Worm (Caenorhabditis elegans) whole organism, young adult: ENCODE results near the gene cut-1.

Experiments
- C06A6.2 ChIP-seq: fragments of 200-800 bp; sonication (Bioruptor generic); conservative IDR thresholded peaks from 2 replicates; pipeline ENCODE4 v1.3.6; 2022; ENCODE audit warnings: missing genetic modification characterization, missing compliant biosample characterization
- D2030.7 ChIP-seq: fragments of 200-800 bp; sonication (Bioruptor generic); IDR thresholded peaks from 2 replicates; pipeline ENCODE4 v1.3.6; 2022; ENCODE audit warnings: missing genetic modification reagents, missing genetic modification characterization, missing compliant biosample characterization
- F33H1.4 ChIP-seq: fragments of 200-800 bp; sonication (Bioruptor generic); IDR thresholded peaks from 2 replicates; pipeline ENCODE4 v1.3.6; 2022; ENCODE audit warnings: missing genetic modification reagents, missing genetic modification characterization, missing compliant biosample characterization
- F37B4.10 ChIP-seq: fragments of 200-800 bp; sonication (Bioruptor generic); IDR thresholded peaks from 2 replicates; pipeline ENCODE4 v1.3.6; 2022; ENCODE audit warnings: missing genetic modification characterization, missing compliant biosample characterization
- F39B2.1 ChIP-seq: fragments of 200-800 bp; sonication (Bioruptor generic); IDR thresholded peaks from 2 replicates; pipeline ENCODE4 v1.3.6; 2022; ENCODE audit warnings: missing genetic modification reagents, missing genetic modification characterization, missing compliant biosample characterization
- F49E8.2 ChIP-seq: sonication (generic microtip); optimal IDR thresholded peaks from 3 replicates; lab custom pipeline; 2017; ENCODE audit warnings: missing genetic modification characterization, mild to moderate bottlenecking, missing compliant biosample characterization, antibody characterized with exemption, moderate library complexity; ENCODE audit not compliant: insufficient read depth
- F52B5.7 ChIP-seq: sonication (generic microtip); optimal IDR thresholded peaks from 2 replicates; lab custom pipeline; 2016; ENCODE audit warnings: mild to moderate bottlenecking, missing genetic modification characterization, missing compliant biosample characterization
- F55B11.4 ChIP-seq: sonication (generic microtip); optimal IDR thresholded peaks from 2 replicates; lab custom pipeline; 2016; ENCODE audit warnings: missing compliant biosample characterization, missing genetic modification characterization, borderline replicate concordance; ENCODE audit not compliant: insufficient read depth
- K11D2.4 ChIP-seq: fragments of 200-800 bp; sonication (Bioruptor generic); IDR thresholded peaks from 2 replicates; pipeline ENCODE4 v1.3.6; 2022; ENCODE audit warnings: missing genetic modification reagents, missing genetic modification characterization, missing compliant biosample characterization
- K12H6.12 ChIP-seq: fragments of 200-800 bp; sonication (Bioruptor generic); optimal IDR thresholded peaks from 2 replicates; lab custom pipeline; 2018; ENCODE audit warnings: mild to moderate bottlenecking, missing genetic modification characterization, missing compliant biosample characterization
- T26A5.8 ChIP-seq: sonication (generic microtip); optimal IDR thresholded peaks from 2 replicates; lab custom pipeline; 2016; ENCODE audit warnings: missing genetic modification characterization, missing compliant biosample characterization
- Y53G8AR.9 ChIP-seq: fragments of 200-800 bp; sonication (Bioruptor generic); conservative IDR thresholded peaks from 2 replicates; pipeline ENCODE4 v1.3.6; 2022; ENCODE audit warnings: missing genetic modification reagents, missing genetic modification characterization, missing compliant biosample characterization
- Y56A3A.18 ChIP-seq: fragments of 200-800 bp; sonication (Bioruptor generic); IDR thresholded peaks from 2 replicates; pipeline ENCODE4 v1.3.6; 2022; ENCODE audit warnings: missing genetic modification reagents, missing genetic modification characterization, missing compliant biosample characterization
- Y79H2A.3 ChIP-seq: fragments of 200-800 bp; sonication (Bioruptor generic); conservative IDR thresholded peaks from 2 replicates; pipeline ENCODE4 v1.3.6; 2022; ENCODE audit warnings: missing genetic modification reagents, missing genetic modification characterization, missing compliant biosample characterization
- athp-1 ChIP-seq: sonication (generic microtip); optimal IDR thresholded peaks from 2 replicates; lab custom pipeline; 2017; ENCODE audit warnings: mild to moderate bottlenecking, missing genetic modification characterization, missing compliant biosample characterization
- attf-3 ChIP-seq: fragments of 200-800 bp; sonication (Bioruptor generic); conservative IDR thresholded peaks from 2 replicates; pipeline ENCODE4 v1.3.6; 2022; ENCODE audit warnings: missing genetic modification reagents, missing genetic modification characterization, missing compliant biosample characterization
- bed-2 ChIP-seq: fragments of 200-800 bp; sonication (Bioruptor generic); IDR thresholded peaks from 2 replicates; pipeline ENCODE4 v1.3.6; 2022; ENCODE audit warnings: missing genetic modification reagents, missing genetic modification characterization, missing compliant biosample characterization
- ccch-3 ChIP-seq: fragments of 200-800 bp; sonication (Bioruptor generic); optimal IDR thresholded peaks from 2 replicates; lab custom pipeline; 2018; ENCODE audit warnings: mild to moderate bottlenecking, missing genetic modification characterization, missing compliant biosample characterization
- ceh-100 ChIP-seq: fragments of 200-800 bp; sonication (Bioruptor generic); IDR thresholded peaks from 2 replicates; pipeline ENCODE4 v1.3.6; 2022; ENCODE audit warnings: missing genetic modification reagents, missing genetic modification characterization, missing compliant biosample characterization
- ceh-91 ChIP-seq: fragments of 200-800 bp; sonication (Bioruptor generic); IDR thresholded peaks from 2 replicates; pipeline ENCODE4 v1.3.6; 2022; ENCODE audit warnings: missing genetic modification reagents, missing genetic modification characterization, missing compliant biosample characterization
- dox-1 ChIP-seq: fragments of 200-800 bp; sonication (Bioruptor generic); IDR thresholded peaks from 2 replicates; pipeline ENCODE4 v1.3.6; 2022; ENCODE audit warnings: missing genetic modification reagents, missing genetic modification characterization, missing compliant biosample characterization
- dpl-1 ChIP-seq: fragments of 150-350 bp; optimal IDR thresholded peaks from 2 replicates; lab custom pipeline; 2014; ENCODE audit warnings: missing biosample characterization, missing genetic modification reagents, missing genetic modification characterization
- efl-1 ChIP-seq: fragments of 150-350 bp; optimal IDR thresholded peaks from 2 replicates; lab custom pipeline; 2014; ENCODE audit warnings: missing biosample characterization, missing genetic modification reagents, missing genetic modification characterization
- egrh-3 ChIP-seq: fragments of 200-800 bp; sonication (Bioruptor generic); IDR thresholded peaks from 2 replicates; pipeline ENCODE4 v1.3.6; 2022; ENCODE audit warnings: missing genetic modification reagents, missing genetic modification characterization, missing compliant biosample characterization
- ekl-4 ChIP-seq: fragments of 200-800 bp; sonication (Bioruptor generic); IDR thresholded peaks from 2 replicates; pipeline ENCODE4 v1.3.6; 2022; ENCODE audit warnings: missing genetic modification reagents, missing genetic modification characterization, missing compliant biosample characterization
- him-1 ChIP-seq: sonication (generic microtip); optimal IDR thresholded peaks from 2 replicates; lab custom pipeline; 2016; ENCODE audit warnings: missing genotype, missing genetic modification reagents, missing genetic modification characterization, missing compliant biosample characterization
- hmg-1.2 ChIP-seq: fragments of 200-800 bp; sonication (Bioruptor generic); IDR thresholded peaks from 2 replicates; pipeline ENCODE4 v1.3.6; 2022; ENCODE audit warnings: missing genetic modification reagents, missing genetic modification characterization, missing compliant biosample characterization
- hsf-1 ChIP-seq: fragments of 200-800 bp; sonication (Bioruptor generic); IDR thresholded peaks from 2 replicates; pipeline ENCODE4 v1.3.6; 2022; ENCODE audit warnings: missing genetic modification reagents, missing genetic modification characterization, missing compliant biosample characterization
- let-526 ChIP-seq: fragments of 200-800 bp; sonication (Bioruptor generic); IDR thresholded peaks from 2 replicates; pipeline ENCODE4 v1.3.6; 2022; ENCODE audit warnings: missing genetic modification reagents, missing genetic modification characterization, missing compliant biosample characterization
- lin-26 ChIP-seq: fragments of 200-800 bp; sonication (Bioruptor generic); IDR thresholded peaks from 2 replicates; pipeline ENCODE4 v1.3.6; 2022; ENCODE audit warnings: missing genetic modification reagents, missing genetic modification characterization, missing compliant biosample characterization
- lin-54 ChIP-seq: fragments of 200-800 bp; sonication (Bioruptor generic); optimal IDR thresholded peaks from 2 replicates; lab custom pipeline; 2018; ENCODE audit warnings: mild to moderate bottlenecking, missing genetic modification characterization, missing compliant biosample characterization
- lsl-1 ChIP-seq: fragments of 200-800 bp; sonication (Bioruptor generic); optimal IDR thresholded peaks from 2 replicates; lab custom pipeline; 2018; ENCODE audit warnings: mild to moderate bottlenecking, missing genetic modification characterization, moderate library complexity, missing compliant biosample characterization
- madf-3 ChIP-seq: fragments of 200-800 bp; sonication (Bioruptor generic); IDR thresholded peaks from 2 replicates; pipeline ENCODE4 v1.3.6; 2022; ENCODE audit warnings: missing genetic modification reagents, missing genetic modification characterization, missing compliant biosample characterization
- madf-6 ChIP-seq: fragments of 200-800 bp; sonication (Bioruptor generic); IDR thresholded peaks from 2 replicates; pipeline ENCODE4 v1.3.6; 2022; ENCODE audit warnings: missing genetic modification reagents, missing genetic modification characterization, missing compliant biosample characterization
- mcd-1 ChIP-seq: fragments of 200-800 bp; sonication (Bioruptor generic); IDR thresholded peaks from 2 replicates; pipeline ENCODE4 v1.3.6; 2022; ENCODE audit warnings: missing genetic modification reagents, missing genetic modification characterization, missing compliant biosample characterization
- nfyb-1 ChIP-seq: fragments of 200-800 bp; sonication (Bioruptor generic); IDR thresholded peaks from 2 replicates; pipeline ENCODE4 v1.3.6; 2022; ENCODE audit warnings: missing genetic modification reagents, missing genetic modification characterization, missing compliant biosample characterization
- nhr-80 ChIP-seq: sonication (generic microtip); optimal IDR thresholded peaks from 2 replicates; lab custom pipeline; 2016; ENCODE audit warnings: missing genetic modification characterization, missing compliant biosample characterization
- rec-8 ChIP-seq, 2 experiments: sonication (generic microtip); optimal IDR thresholded peaks; 2 replicates each; lab custom pipeline; 2016; ENCODE audit warnings: mild to moderate bottlenecking in 2 of 2, missing genetic modification characterization in 2 of 2, missing genetic modification reagents in 2 of 2, missing genotype in 2 of 2, missing biosample characterization in 1 of 2, missing compliant biosample characterization in 1 of 2, moderate library complexity in 1 of 2
- snpc-1.1 ChIP-seq: sonication (generic microtip); optimal IDR thresholded peaks from 2 replicates; lab custom pipeline; 2017; ENCODE audit warnings: missing genetic modification characterization, mild to moderate bottlenecking, missing compliant biosample characterization, antibody characterized with exemption, moderate library complexity, missing genotype, missing genetic modification reagents; ENCODE audit not compliant: insufficient read depth
- tbp1 ChIP-seq: fragments of 200-800 bp; sonication (Bioruptor generic); optimal IDR thresholded peaks from 2 replicates; lab custom pipeline; 2018; ENCODE audit warnings: mild to moderate bottlenecking, missing genetic modification characterization, missing compliant biosample characterization
- tlf-1 ChIP-seq: fragments of 200-800 bp; sonication (Bioruptor generic); optimal IDR thresholded peaks from 2 replicates; lab custom pipeline; 2018; ENCODE audit warnings: mild to moderate bottlenecking, missing genetic modification characterization, missing compliant biosample characterization
- unc-130 ChIP-seq: sonication (generic microtip); optimal IDR thresholded peaks from 2 replicates; lab custom pipeline; 2016; ENCODE audit warnings: missing genetic modification reagents, missing genetic modification characterization, missing compliant biosample characterization
- unc-62 ChIP-seq: fragments of 150-350 bp; optimal IDR thresholded peaks from 2 replicates; lab custom pipeline; 2014; ENCODE audit warnings: missing biosample characterization, missing genetic modification reagents, missing genetic modification characterization
- ztf-18 ChIP-seq: sonication (generic microtip); optimal IDR thresholded peaks from 2 replicates; lab custom pipeline; 2016; ENCODE audit warnings: missing genotype, mild to moderate bottlenecking, missing genetic modification characterization, missing compliant biosample characterization
- ztf-25 ChIP-seq: fragments of 200-800 bp; sonication (Bioruptor generic); IDR thresholded peaks from 2 replicates; pipeline ENCODE4 v1.3.6; 2022; ENCODE audit warnings: missing genetic modification reagents, missing genetic modification characterization, missing compliant biosample characterization
- ztf-28 ChIP-seq: fragments of 200-800 bp; sonication (Bioruptor generic); IDR thresholded peaks from 2 replicates; pipeline ENCODE4 v1.3.6; 2022; ENCODE audit warnings: missing genetic modification reagents, missing genetic modification characterization, missing compliant biosample characterization
- ztf-6 ChIP-seq: fragments of 200-800 bp; sonication (Bioruptor generic); IDR thresholded peaks from 2 replicates; pipeline ENCODE4 v1.3.6; 2022; ENCODE audit warnings: missing genetic modification reagents, missing genetic modification characterization, missing compliant biosample characterization

The cut-1 gene

ce11 chrII:11259766-11260165 is 9.2 kb upstream of the cut-1 start (continued):
- TF ChIP-seq F55B11.4: no peak
- peak; percentile 71; the same call in 1 of the 2 replicates for TF ChIP-seq lin-26 (GFP tag; lab: Robert Waterston, UW)
- peak; percentile 62; the same call in 1 of the 2 replicates for TF ChIP-seq Y79H2A.3 (GFP tag; lab: Robert Waterston, UW)
- TF ChIP-seq mcd-1 (GFP tag; lab: Robert Waterston, UW): 0 out of 2 replicates have a peak, but pooled peaks have one; percentile 30
- TF ChIP-seq Y56A3A.18: 0 out of 2 replicates have a peak, but pooled peaks have one; percentile 31
- TF ChIP-seq C06A6.2 (GFP tag; lab: Robert Waterston, UW): no peak
- peak; percentile 74; the same call in 1 of the 2 replicates for TF ChIP-seq Y53G8AR.9 (GFP tag; lab: Robert Waterston, UW)
- TF ChIP-seq F39B2.1 (GFP tag; lab: Robert Waterston, UW): 0 out of 2 replicates have a peak, but pooled peaks have one; percentile 3
- no peak for TF ChIP-seq ztf-6
- TF ChIP-seq F33H1.4 (GFP tag; lab: Robert Waterston, UW): 0 out of 2 replicates have a peak, but pooled peaks have one; percentile 18
- TF ChIP-seq unc-130: no peak
- no peak for TF ChIP-seq dpl-1 (GFP tag; lab: Kevin White, UChicago)
- TF ChIP-seq nfyb-1 (GFP tag; lab: Robert Waterston, UW): peak; percentile 59; the same call in 1 of the 2 replicates
- TF ChIP-seq madf-3 (GFP tag; lab: Robert Waterston, UW): 0 out of 2 replicates have a peak, but pooled peaks have one; percentile 70
- 0 out of 2 replicates have a peak, but pooled peaks have one; percentile 48 for TF ChIP-seq hsf-1
- no peak for TF ChIP-seq K11D2.4 (GFP tag; lab: Robert Waterston, UW)
- TF ChIP-seq hmg-1.2: 0 out of 2 replicates have a peak, but pooled peaks have one; percentile 30
- no peak for TF ChIP-seq rec-8 (tag; optimal IDR thresholded peaks at IDR 0.05; lab: Kevin White, UChicago)
- TF ChIP-seq lin-54: peak; percentile 36
- TF ChIP-seq ztf-18 (tag; lab: Kevin White, UChicago): no peak
- TF ChIP-seq athp-1 (tag; lab: Kevin White, UChicago): peak; percentile 13
- TF ChIP-seq snpc-1.1: peak; percentile 21
- 0 out of 2 replicates have a peak, but pooled peaks have one; percentile 20 for TF ChIP-seq let-526 (GFP tag; lab: Robert Waterston, UW)
- 0 out of 2 replicates have a peak, but pooled peaks have one; percentile 24 for TF ChIP-seq dox-1 (GFP tag; lab: Robert Waterston, UW)
- no peak for TF ChIP-seq egrh-3
- TF ChIP-seq ztf-25 (GFP tag; lab: Robert Waterston, UW): no peak
- no peak for TF ChIP-seq F37B4.10 (GFP tag; lab: Robert Waterston, UW)
- no peak for TF ChIP-seq him-1
- no peak for TF ChIP-seq ceh-91 (GFP tag; lab: Robert Waterston, UW)
- TF ChIP-seq T26A5.8 (tag; lab: Kevin White, UChicago): no peak
- no peak for TF ChIP-seq K12H6.12 (tag; lab: Kevin White, UChicago)
- TF ChIP-seq lsl-1 (GFP tag; lab: Kevin White, UChicago): peak; percentile 25
- TF ChIP-seq nhr-80 (tag; lab: Kevin White, UChicago): no peak
- TF ChIP-seq efl-1 (GFP tag; lab: Kevin White, UChicago): peak; percentile 13
- TF ChIP-seq F52B5.7: peak; percentile 75
- no peak for TF ChIP-seq unc-62 (GFP tag; lab: Kevin White, UChicago)
- TF ChIP-seq ekl-4 (GFP tag; lab: Robert Waterston, UW): peak; percentile 64
- no peak for TF ChIP-seq attf-3
- TF ChIP-seq D2030.7: 0 out of 2 replicates have a peak, but pooled peaks have one; percentile 39
- no peak for TF ChIP-seq ztf-28 (GFP tag; lab: Robert Waterston, UW)
- no peak for TF ChIP-seq tlf-1
- peak; percentile 73 for TF ChIP-seq madf-6
- peak; percentile 54 for TF ChIP-seq F49E8.2 (tag; lab: Kevin White, UChicago)
- TF ChIP-seq ceh-100 (GFP tag; lab: Robert Waterston, UW): peak; percentile 37; the same call in 1 of the 2 replicates
- no peak for TF ChIP-seq ccch-3 (GFP tag; lab: Kevin White, UChicago)
- peak; percentile 2 for TF ChIP-seq tbp1
- TF ChIP-seq bed-2: no peak
